Worm (Caenorhabditis elegans) whole organism, young adult: ENCODE measurements around the gene srd-35.

Experiments
- B0261.1 ChIP-seq: sonication (generic microtip); optimal IDR thresholded peaks from 2 replicates; lab custom pipeline; 2016; ENCODE audit warnings: mild to moderate bottlenecking, missing genetic modification characterization, moderate library complexity, missing compliant biosample characterization
- D2030.7 ChIP-seq: fragments of 200-800 bp; sonication (Bioruptor generic); IDR thresholded peaks from 2 replicates; pipeline ENCODE4 v1.3.6; 2022; ENCODE audit warnings: missing genetic modification reagents, missing genetic modification characterization, missing compliant biosample characterization
- F22D6.2 ChIP-seq: sonication (generic microtip); optimal IDR thresholded peaks from 2 replicates; lab custom pipeline; 2016; ENCODE audit warnings: mild to moderate bottlenecking, missing genetic modification characterization, missing compliant biosample characterization
- F55B11.4 ChIP-seq: sonication (generic microtip); optimal IDR thresholded peaks from 2 replicates; lab custom pipeline; 2016; ENCODE audit warnings: missing compliant biosample characterization, missing genetic modification characterization, borderline replicate concordance; ENCODE audit not compliant: insufficient read depth
- F57A8.1 ChIP-seq: fragments of 200-800 bp; sonication (Bioruptor generic); optimal IDR thresholded peaks from 2 replicates; lab custom pipeline; 2018; ENCODE audit warnings: mild to moderate bottlenecking, missing genetic modification characterization, moderate library complexity, missing compliant biosample characterization
- Y95B8A.8 ChIP-seq: fragments of 200-800 bp; sonication (Bioruptor generic); IDR thresholded peaks from 2 replicates; pipeline ENCODE4 v1.3.6; 2022; ENCODE audit warnings: missing genetic modification reagents, missing genetic modification characterization, missing compliant biosample characterization
- ZK185.1 ChIP-seq: sonication (generic microtip); optimal IDR thresholded peaks from 2 replicates; lab custom pipeline; 2016; ENCODE audit warnings: mild to moderate bottlenecking, missing genetic modification characterization, missing compliant biosample characterization; ENCODE audit not compliant: poor library complexity, severe bottlenecking
- atf-7 ChIP-seq: sonication (generic microtip); optimal IDR thresholded peaks from 2 replicates; lab custom pipeline; 2017; ENCODE audit warnings: mild to moderate bottlenecking, missing genetic modification characterization, missing compliant biosample characterization
- attf-3 ChIP-seq: fragments of 200-800 bp; sonication (Bioruptor generic); conservative IDR thresholded peaks from 2 replicates; pipeline ENCODE4 v1.3.6; 2022; ENCODE audit warnings: missing genetic modification reagents, missing genetic modification characterization, missing compliant biosample characterization
- cebp-1 ChIP-seq, 2 experiments: fragments of 200-800 bp in 1 of 2; sonication (Bioruptor generic) in 1 of 2; sonication (generic microtip) in 1 of 2; IDR thresholded peaks in 1 of 2; optimal IDR thresholded peaks in 1 of 2; 2 replicates each; pipeline versions ENCODE4 v1.3.6 to Lab custom; 2017 to 2022; ENCODE audit warnings: missing compliant biosample characterization in 2 of 2, missing genetic modification characterization in 2 of 2, mild to moderate bottlenecking in 1 of 2, missing genetic modification reagents in 1 of 2, moderate library complexity in 1 of 2
- ceh-27 ChIP-seq: fragments of 200-800 bp; sonication (Bioruptor generic); optimal IDR thresholded peaks from 2 replicates; lab custom pipeline; 2018; ENCODE audit warnings: mild to moderate bottlenecking, missing genetic modification characterization, moderate library complexity, missing compliant biosample characterization
- ceh-79 ChIP-seq: sonication (generic microtip); optimal IDR thresholded peaks from 2 replicates; lab custom pipeline; 2017; ENCODE audit warnings: mild to moderate bottlenecking, missing genetic modification characterization, missing compliant biosample characterization
- chd-7 ChIP-seq: sonication (generic microtip); optimal IDR thresholded peaks from 2 replicates; lab custom pipeline; 2016; ENCODE audit warnings: mild to moderate bottlenecking, missing genetic modification characterization, moderate library complexity, missing compliant biosample characterization
- die-1 ChIP-seq: sonication (generic microtip); optimal IDR thresholded peaks from 2 replicates; lab custom pipeline; 2016; ENCODE audit warnings: missing genotype, mild to moderate bottlenecking, missing genetic modification characterization, missing compliant biosample characterization
- fkh-3 ChIP-seq: sonication (generic microtip); optimal IDR thresholded peaks from 2 replicates; lab custom pipeline; 2016; ENCODE audit warnings: mild to moderate bottlenecking, missing genetic modification characterization, missing compliant biosample characterization
- hmg-1.2 ChIP-seq: fragments of 200-800 bp; sonication (Bioruptor generic); IDR thresholded peaks from 2 replicates; pipeline ENCODE4 v1.3.6; 2022; ENCODE audit warnings: missing genetic modification reagents, missing genetic modification characterization, missing compliant biosample characterization
- hsf-1 ChIP-seq: fragments of 200-800 bp; sonication (Bioruptor generic); IDR thresholded peaks from 2 replicates; pipeline ENCODE4 v1.3.6; 2022; ENCODE audit warnings: missing genetic modification reagents, missing genetic modification characterization, missing compliant biosample characterization
- lin-54 ChIP-seq: fragments of 200-800 bp; sonication (Bioruptor generic); optimal IDR thresholded peaks from 2 replicates; lab custom pipeline; 2018; ENCODE audit warnings: mild to moderate bottlenecking, missing genetic modification characterization, missing compliant biosample characterization
- lsy-27 ChIP-seq: sonication (generic microtip); optimal IDR thresholded peaks from 2 replicates; lab custom pipeline; 2017; ENCODE audit warnings: missing genetic modification characterization, mild to moderate bottlenecking, missing compliant biosample characterization, antibody characterized with exemption, missing genotype, borderline replicate concordance; ENCODE audit not compliant: insufficient read depth
- nfya-2 ChIP-seq: fragments of 200-800 bp; sonication (Bioruptor generic); IDR thresholded peaks from 2 replicates; pipeline ENCODE4 v1.3.6; 2022; ENCODE audit warnings: missing genetic modification reagents, missing genetic modification characterization, missing compliant biosample characterization
- nhr-80 ChIP-seq: sonication (generic microtip); optimal IDR thresholded peaks from 2 replicates; lab custom pipeline; 2016; ENCODE audit warnings: missing genetic modification characterization, missing compliant biosample characterization
- pha-4 ChIP-seq: fragments of 150-350 bp; sonication (generic microtip); optimal IDR thresholded peaks from 2 replicates; lab custom pipeline; 2014; ENCODE audit warnings: missing biosample characterization, missing genetic modification reagents, missing genetic modification characterization
- somi-1 ChIP-seq: fragments of 200-800 bp; sonication (Bioruptor generic); optimal IDR thresholded peaks from 2 replicates; lab custom pipeline; 2018; ENCODE audit warnings: mild to moderate bottlenecking, missing genetic modification characterization, missing compliant biosample characterization
- sptf-2 ChIP-seq: fragments of 200-800 bp; sonication (Bioruptor generic); optimal IDR thresholded peaks from 2 replicates; lab custom pipeline; 2018; ENCODE audit warnings: mild to moderate bottlenecking, missing genetic modification characterization, missing compliant biosample characterization
- ztf-28 ChIP-seq: fragments of 200-800 bp; sonication (Bioruptor generic); IDR thresholded peaks from 2 replicates; pipeline ENCODE4 v1.3.6; 2022; ENCODE audit warnings: missing genetic modification reagents, missing genetic modification characterization, missing compliant biosample characterization

The srd-35 gene

DNA sequence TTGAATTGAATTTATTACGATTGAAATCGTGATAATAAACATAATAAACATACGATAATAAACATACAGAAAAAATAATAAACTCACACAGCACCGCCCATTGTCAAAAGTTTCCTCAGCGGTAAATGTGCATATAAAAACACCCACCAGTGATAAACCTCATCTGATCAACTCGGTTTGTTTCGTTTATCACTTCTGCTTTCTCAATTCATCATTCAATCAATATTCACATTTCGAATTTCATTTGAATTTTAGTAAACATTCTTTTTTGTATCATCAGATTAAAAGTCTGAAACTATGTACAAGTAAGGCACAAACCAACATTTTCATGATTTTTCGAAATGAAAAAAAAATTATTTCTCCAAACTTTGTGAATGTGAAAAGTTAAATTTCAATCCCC, 49.0 kb downstream of the srd-35 start, which contains the start of gene try-10:
Gene try-10 (minus strand): TSS at position 101 of the 400 bp plus-strand sequence.
- no peak for TF ChIP-seq hmg-1.2
- TF ChIP-seq pha-4 (tag; lab: Kevin White, UChicago): no peak
- TF ChIP-seq chd-7 (tag; lab: Kevin White, UChicago): no peak
- no peak for TF ChIP-seq nfya-2
- no peak for TF ChIP-seq atf-7 (tag; lab: Kevin White, UChicago)
- TF ChIP-seq Y95B8A.8 (GFP tag; lab: Robert Waterston, UW): no peak
- TF ChIP-seq somi-1 (GFP tag; lab: Kevin White, UChicago): no peak
- no peak for TF ChIP-seq lsy-27
- TF ChIP-seq ztf-28 (GFP tag; lab: Robert Waterston, UW): no peak
- no peak for TF ChIP-seq cebp-1 (GFP tag; IDR thresholded peaks at IDR 0.05; lab: Robert Waterston, UW)
- TF ChIP-seq cebp-1 (tag; optimal IDR thresholded peaks at IDR 0.05; lab: Kevin White, UChicago): no peak
- TF ChIP-seq F55B11.4 (tag; lab: Kevin White, UChicago): no peak
- TF ChIP-seq attf-3 (GFP tag; lab: Robert Waterston, UW): no peak
- no peak for TF ChIP-seq ceh-27 (GFP tag; lab: Kevin White, UChicago)
- no peak for TF ChIP-seq B0261.1 (tag; lab: Kevin White, UChicago)
- TF ChIP-seq die-1 (tag; lab: Kevin White, UChicago): no peak
- TF ChIP-seq F57A8.1 (GFP tag; lab: Kevin White, UChicago): no peak
- TF ChIP-seq ceh-79: no peak
- no peak for TF ChIP-seq sptf-2 (GFP tag; lab: Kevin White, UChicago)
- no peak for TF ChIP-seq ZK185.1 (tag; lab: Kevin White, UChicago)

DNA sequence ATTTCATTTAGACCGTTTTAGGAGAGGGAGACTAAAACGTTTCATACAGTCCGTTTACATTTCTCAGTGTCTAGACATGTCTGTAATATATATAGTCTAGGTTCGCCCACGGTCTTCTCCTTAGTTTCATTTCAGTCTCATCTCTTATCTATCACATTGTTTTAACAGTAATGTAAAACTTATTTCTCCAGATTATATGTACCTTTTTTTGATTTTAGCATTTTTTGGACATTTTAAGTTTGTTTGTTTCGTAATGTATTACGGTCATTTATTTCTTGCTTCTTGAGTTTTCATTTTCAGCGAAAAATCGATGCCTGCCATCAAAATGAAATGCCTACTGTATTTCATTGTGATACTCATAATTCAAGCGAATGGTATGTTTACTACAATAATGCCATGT, 49.7 kb downstream of the srd-35 start, which contains the start of gene F15B9.6:
Gene F15B9.6 (plus strand): TSS at position 301 of the 400 bp plus-strand sequence.
- no peak for TF ChIP-seq die-1 (tag; lab: Kevin White, UChicago)
- TF ChIP-seq atf-7 (tag; lab: Kevin White, UChicago): no peak
- no peak for TF ChIP-seq fkh-3
- TF ChIP-seq D2030.7 (GFP tag; lab: Robert Waterston, UW): no peak
- no peak for TF ChIP-seq nhr-80 (tag; lab: Kevin White, UChicago)
- TF ChIP-seq cebp-1 (GFP tag; IDR thresholded peaks at IDR 0.05; lab: Robert Waterston, UW): no peak
- TF ChIP-seq cebp-1 (tag; optimal IDR thresholded peaks at IDR 0.05; lab: Kevin White, UChicago): no peak
- no peak for TF ChIP-seq F22D6.2 (tag; lab: Kevin White, UChicago)
- TF ChIP-seq lin-54 (GFP tag; lab: Kevin White, UChicago): no peak
- no peak for TF ChIP-seq hsf-1 (GFP tag; lab: Robert Waterston, UW)
